Fruit fly (Drosophila melanogaster): ENCODE measurements around the gene Pomp.

Gene Pomp

DNA sequence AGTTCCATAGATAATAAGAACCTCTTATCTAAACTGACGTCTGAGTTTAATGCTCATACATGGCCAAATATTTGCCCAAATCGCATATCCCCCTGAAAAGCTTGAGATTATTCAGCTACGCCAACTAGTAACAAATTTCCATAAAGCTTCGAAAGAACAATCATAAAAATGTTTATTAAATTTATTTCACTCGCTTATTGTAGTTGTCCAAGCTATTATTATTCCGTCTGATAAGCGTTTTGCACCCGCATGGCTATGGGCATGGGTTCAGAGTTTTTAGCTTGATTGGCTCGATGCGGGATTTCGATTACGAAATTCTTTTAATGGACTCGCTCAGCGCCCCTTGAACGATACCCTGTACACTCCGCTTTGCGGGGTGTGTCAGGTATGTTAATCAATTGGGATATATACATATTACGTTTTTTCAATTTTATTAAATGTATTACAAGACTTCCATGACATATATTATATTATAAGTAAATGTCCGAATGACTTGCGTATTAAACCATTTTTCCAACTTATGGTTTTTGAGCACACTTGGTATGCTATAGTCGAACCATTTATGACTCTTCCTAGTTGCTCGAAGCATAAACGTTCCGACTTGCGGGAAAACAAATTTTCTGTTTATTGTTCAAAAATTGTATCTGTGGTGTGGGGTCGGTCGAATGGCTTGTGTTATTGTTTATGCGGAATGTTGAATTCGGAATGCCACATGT is 18.3 kb downstream of the Pomp start (continued):
- TF ChIP-seq gfzf (GFP tag; optimal IDR thresholded peaks at IDR 0.05) (no peak), CG12155 (GFP tag; optimal IDR thresholded peaks at IDR 0.05) (peak; percentile 95), Hmx (GFP tag; optimal IDR thresholded peaks at IDR 0.05) (no peak), CG12744 (GFP tag; optimal IDR thresholded peaks at IDR 0.05) (peak; percentile 33), CG32532 (GFP tag; IDR thresholded peaks at IDR 0.05) (peak; percentile 96), psq (GFP tag; optimal IDR thresholded peaks at IDR 0.05) (peak; percentile 85), CG13123 (GFP tag; optimal IDR thresholded peaks at IDR 0.05) (peak; percentile 91), schlank (tag; optimal IDR thresholded peaks at IDR 0.05) (peak; percentile 85), bsh (GFP tag; optimal IDR thresholded peaks at IDR 0.05) (peak in 1 of 2 experiments; percentile 97), CG15011 (GFP tag; optimal IDR thresholded peaks at IDR 0.05) (peak; percentile 94), jing (GFP tag; optimal IDR thresholded peaks at IDR 0.05) (peak; percentile 90), ttk (GFP tag; IDR thresholded peaks at IDR 0.05) (peak; percentile 91), CG9932 (GFP tag; IDR thresholded peaks at IDR 0.05) (peak; percentile 95), HLH54F (GFP tag; optimal IDR thresholded peaks at IDR 0.05) (peak; percentile 83), CG17912 (GFP tag; optimal IDR thresholded peaks at IDR 0.05) (peak; percentile 57), crol (GFP tag; IDR thresholded peaks at IDR 0.05) (peak; percentile 56), CG18262 (tag; optimal IDR thresholded peaks at IDR 0.05) (peak; percentile 96), esg (GFP tag; conservative IDR thresholded peaks at IDR 0.05) (peak; percentile 95), CG11504 (tag; optimal IDR thresholded peaks at IDR 0.05) (peak; percentile 95), C15 (GFP tag; IDR thresholded peaks at IDR 0.05) (peak; percentile 90), ara (GFP tag; IDR thresholded peaks at IDR 0.05) (peak; percentile 93), ato (GFP tag; IDR thresholded peaks at IDR 0.05; ENCODE audit: partially characterized antibody) (peak; percentile 49; the same call in 1 of the 2 replicates), al (GFP tag; IDR thresholded peaks at IDR 0.05) (peak; percentile 94), Atf-2 (GFP tag; optimal IDR thresholded peaks at IDR 0.05) (peak; percentile 69), row (GFP tag; IDR thresholded peaks at IDR 0.05) (peak; percentile 99), CG5180 (GFP tag; optimal IDR thresholded peaks at IDR 0.05) (peak; percentile 86), da (GFP tag; optimal IDR thresholded peaks at IDR 0.05) (peak; percentile 21), CG13424 (tag; optimal IDR thresholded peaks at IDR 0.05) (peak; percentile 95), pros (GFP tag; optimal IDR thresholded peaks at IDR 0.05) (peak; percentile 9), sima (GFP tag; optimal IDR thresholded peaks at IDR 0.05) (peak; percentile 48), CG13775 (GFP tag; optimal IDR thresholded peaks at IDR 0.05) (peak; percentile 94), stwl (tag; optimal IDR thresholded peaks at IDR 0.05) (peak; percentile 45), Dad (GFP tag; optimal IDR thresholded peaks at IDR 0.05) (peak; percentile 63), sim (GFP tag; IDR thresholded peaks at IDR 0.05) (peak; percentile 81), CG15073 (GFP tag; optimal IDR thresholded peaks at IDR 0.05) (peak; percentile 57), Fer1 (GFP tag; optimal IDR thresholded peaks at IDR 0.05) (peak; percentile 98), Lpt (GFP tag; optimal IDR thresholded peaks at IDR 0.05) (no peak), Dip2 (GFP tag; IDR thresholded peaks at IDR 0.05) (peak; percentile 61), CG17612 (GFP tag; IDR thresholded peaks at IDR 0.05) (peak; percentile 86), Gsc (GFP tag; IDR thresholded peaks at IDR 0.05) (peak; percentile 75; the same call in 1 of the 2 replicates), kah (GFP tag; optimal IDR thresholded peaks at IDR 0.05) (peak; percentile 89), slou (GFP tag; optimal IDR thresholded peaks at IDR 0.05) (peak; percentile 93), Ssrp (tag; optimal IDR thresholded peaks at IDR 0.05) (peak; percentile 93), ems (GFP tag; optimal IDR thresholded peaks at IDR 0.05) (peak; percentile 86), Hr78 (GFP tag; optimal IDR thresholded peaks at IDR 0.05) (peak in 1 of 2 experiments; percentile 81), CG30020 (tag; optimal IDR thresholded peaks at IDR 0.05) (peak; percentile 69), ap (GFP tag; IDR thresholded peaks at IDR 0.05) (peak; percentile 94), pb (GFP tag; optimal IDR thresholded peaks at IDR 0.05) (no peak), CG10959 (GFP tag; IDR thresholded peaks at IDR 0.05) (peak; percentile 91), D19A (tag; optimal IDR thresholded peaks at IDR 0.05) (peak; percentile 92)
